Fruit fly (Drosophila melanogaster): Measurements from ENCODE around the gene Ugt307A1.
A peak's percentile ranks its signal among the peaks of the same experiment; 100 is the strongest.

Gene Ugt307A1

DNA sequence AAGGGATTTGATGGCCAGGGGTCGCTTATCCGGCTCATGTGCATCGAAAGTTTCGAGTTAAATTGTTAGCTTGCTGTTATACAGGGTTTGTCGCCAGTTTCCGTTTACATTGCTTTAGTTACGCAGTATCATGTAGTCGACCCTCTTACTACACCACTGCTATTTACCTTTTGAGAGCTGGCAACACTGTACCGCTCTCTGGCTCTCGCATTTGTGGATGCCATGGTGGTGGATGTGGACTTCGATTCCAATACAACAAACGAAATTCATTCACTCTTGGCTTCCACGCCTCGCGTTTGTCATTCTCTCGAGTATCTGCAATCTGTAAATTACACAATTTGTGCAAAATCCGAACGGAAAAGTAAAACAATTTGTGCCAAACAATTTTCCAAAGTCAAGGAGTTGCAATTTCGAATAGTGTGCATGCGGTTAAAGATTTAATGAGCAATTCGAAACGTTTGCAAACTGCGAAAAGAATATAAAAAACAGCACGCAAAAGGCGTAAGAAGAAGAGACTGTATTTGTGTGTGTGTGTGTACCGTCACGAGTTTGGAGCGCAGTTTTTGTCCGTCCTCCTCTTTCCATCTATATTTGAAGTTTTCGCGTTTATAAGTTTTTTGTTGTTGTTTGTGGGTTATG is 18.7 kb upstream of the Ugt307A1 start (continued):
- TF ChIP-seq Aef1 (GFP tag; IDR thresholded peaks at IDR 0.05): no peak
- TF ChIP-seq Ptx1 (GFP tag; IDR thresholded peaks at IDR 0.05): peak; percentile 40; the same call in 1 of the 2 replicates
- no peak for TF ChIP-seq D19A (tag; optimal IDR thresholded peaks at IDR 0.05)
- TF ChIP-seq CG14860 (GFP tag; IDR thresholded peaks at IDR 0.05; ENCODE audit: partially characterized antibody): peak; percentile 100
- TF ChIP-seq wor (GFP tag; IDR thresholded peaks at IDR 0.05): no peak
- no peak; the same call in 2 of the 3 replicates for TF ChIP-seq dysf (GFP tag; IDR thresholded peaks at IDR 0.05)
- TF ChIP-seq nom (GFP tag; optimal IDR thresholded peaks at IDR 0.05): peak; percentile 77
- TF ChIP-seq Opbp (GFP tag; IDR thresholded peaks at IDR 0.05; ENCODE audit: partially characterized antibody): peak; percentile 95; the same call in 2 of the 3 replicates
- TF ChIP-seq CG15479 (GFP tag; optimal IDR thresholded peaks at IDR 0.05): no peak
- TF ChIP-seq seq (GFP tag; IDR thresholded peaks at IDR 0.05): peak; percentile 78
- TF ChIP-seq pan (optimal IDR thresholded peaks at IDR 0.05): peak in 1 of 2 experiments; percentile 71
- peak in 1 of 2 experiments; percentile 17 for TF ChIP-seq pan (GFP tag; optimal IDR thresholded peaks at IDR 0.05 in 1 of 2, IDR thresholded peaks at IDR 0.05 in 1 of 2)
- TF ChIP-seq CG12299 (tag; optimal IDR thresholded peaks at IDR 0.05): peak; percentile 56
- TF ChIP-seq ems (GFP tag; optimal IDR thresholded peaks at IDR 0.05): no peak
- no peak for TF ChIP-seq CG1832 (GFP tag; optimal IDR thresholded peaks at IDR 0.05)
- TF ChIP-seq CG15269 (tag; optimal IDR thresholded peaks at IDR 0.05): no peak
- TF ChIP-seq bsh (GFP tag; optimal IDR thresholded peaks at IDR 0.05): peak; percentile 19 to 24
- no peak for TF ChIP-seq CG15601 (tag; optimal IDR thresholded peaks at IDR 0.05)
- TF ChIP-seq lov (optimal IDR thresholded peaks at IDR 0.05): no peak
- 0 out of 3 replicates have a peak, but pooled peaks have one; percentile 13 for TF ChIP-seq lov (GFP tag; IDR thresholded peaks at IDR 0.05)
- TF ChIP-seq Vsx1 (GFP tag; optimal IDR thresholded peaks at IDR 0.05): no peak
- peak; percentile 9 for TF ChIP-seq CG12219 (GFP tag; optimal IDR thresholded peaks at IDR 0.05)
- no peak for TF ChIP-seq sens-2 (GFP tag; IDR thresholded peaks at IDR 0.05)
- no peak for TF ChIP-seq al (GFP tag; IDR thresholded peaks at IDR 0.05)
- TF ChIP-seq dan (GFP tag; IDR thresholded peaks at IDR 0.05): no peak
- no peak for TF ChIP-seq dm (GFP tag; optimal IDR thresholded peaks at IDR 0.05)
- peak; percentile 31 for TF ChIP-seq hkb (optimal IDR thresholded peaks at IDR 0.05)
- TF ChIP-seq hkb (GFP tag; IDR thresholded peaks at IDR 0.05): peak; percentile 52; the same call in 1 of the 2 replicates
- TF ChIP-seq D (optimal IDR thresholded peaks at IDR 0.05): no peak
- TF ChIP-seq D (GFP tag; optimal IDR thresholded peaks at IDR 0.05): no peak
- no peak for TF ChIP-seq Max (GFP tag; optimal IDR thresholded peaks at IDR 0.05)
- TF ChIP-seq fu2 (GFP tag; optimal IDR thresholded peaks at IDR 0.05): no peak
- peak; percentile 46 for TF ChIP-seq exex (tag; optimal IDR thresholded peaks at IDR 0.05)
- TF ChIP-seq az2 (GFP tag; optimal IDR thresholded peaks at IDR 0.05): no peak
- peak; percentile 95 for TF ChIP-seq CG17385 (GFP tag; optimal IDR thresholded peaks at IDR 0.05)
- no peak for TF ChIP-seq gem (tag; optimal IDR thresholded peaks at IDR 0.05)
- TF ChIP-seq sens (GFP tag): peak; percentile 80
- TF ChIP-seq dati (GFP tag; IDR thresholded peaks at IDR 0.05): no peak
- TF ChIP-seq CG34224 (GFP tag; IDR thresholded peaks at IDR 0.05; ENCODE audit: partially characterized antibody): peak; percentile 95
- no peak for TF ChIP-seq sima (GFP tag; optimal IDR thresholded peaks at IDR 0.05)
- no peak for TF ChIP-seq gcm (GFP tag; optimal IDR thresholded peaks at IDR 0.05)
- TF ChIP-seq Hmr (GFP tag; optimal IDR thresholded peaks at IDR 0.05): peak; percentile 39
- no peak for TF ChIP-seq Hr39 (optimal IDR thresholded peaks at IDR 0.05)
- peak; percentile 35 for TF ChIP-seq cwo (GFP tag; optimal IDR thresholded peaks at IDR 0.05)
- TF ChIP-seq CG18599 (GFP tag; optimal IDR thresholded peaks at IDR 0.05): peak; percentile 28
- TF ChIP-seq gt (GFP tag; IDR thresholded peaks at IDR 0.05): no peak
- no peak for TF ChIP-seq CG6683 (GFP tag; optimal IDR thresholded peaks at IDR 0.05)
- TF ChIP-seq CG6654 (GFP tag; optimal IDR thresholded peaks at IDR 0.05): no peak
- TF ChIP-seq Camta (GFP tag; optimal IDR thresholded peaks at IDR 0.05): no peak
- TF ChIP-seq CG14710 (tag; optimal IDR thresholded peaks at IDR 0.05): peak; percentile 9
- no peak for TF ChIP-seq Oli (tag; optimal IDR thresholded peaks at IDR 0.05)
